Worm (Caenorhabditis elegans): Measurements from ENCODE around the gene C14C6.6.

C14C6.6 gene

ce11 chrV:512420-512819, 35.5 kb downstream of the C14C6.6 start, which contains the start of gene srh-37:
Gene srh-37 (minus strand): TSS chrV:512520.
- TF ChIP-seq pqm-1 (tag; optimal IDR thresholded peaks at IDR 0.05): no peak
- no peak for TF ChIP-seq ceh-22 (tag; optimal IDR thresholded peaks at IDR 0.05)
- TF ChIP-seq ets-4 (tag; optimal IDR thresholded peaks at IDR 0.05): no peak
- TF ChIP-seq fkh-10 (GFP tag; optimal IDR thresholded peaks at IDR 0.05): no peak
- no peak for TF ChIP-seq ttx-3 (tag; optimal IDR thresholded peaks at IDR 0.05)

ce11 chrV:505191-505590, 42.7 kb downstream of the C14C6.6 start, which contains the start of gene srlf-19:
Gene srlf-19 (plus strand): TSS chrV:505491.
- TF ChIP-seq nhr-232 (tag; optimal IDR thresholded peaks at IDR 0.05): no peak
- no peak for TF ChIP-seq npax-4 (tag; optimal IDR thresholded peaks at IDR 0.05)
- TF ChIP-seq ceh-30 (tag; optimal IDR thresholded peaks at IDR 0.05): no peak
- no peak for TF ChIP-seq hlh-13 (GFP tag; optimal IDR thresholded peaks at IDR 0.05)
- no peak for TF ChIP-seq hlh-8 (tag; optimal IDR thresholded peaks at IDR 0.05)
- no peak for TF ChIP-seq elt-4 (tag; optimal IDR thresholded peaks at IDR 0.05)
- TF ChIP-seq ama-1 (optimal IDR thresholded peaks at IDR 0.05): no peak
- no peak for TF ChIP-seq ceh-14 (tag; optimal IDR thresholded peaks at IDR 0.05)
- no peak for TF ChIP-seq dve-1 (tag; optimal IDR thresholded peaks at IDR 0.05)
- no peak for TF ChIP-seq ets-4 (tag; optimal IDR thresholded peaks at IDR 0.05)
- no peak for TF ChIP-seq odd-2 (tag; optimal IDR thresholded peaks at IDR 0.05)
- no peak for TF ChIP-seq sox-2 (GFP tag; IDR thresholded peaks at IDR 0.05)
- TF ChIP-seq ceh-48 (tag; optimal IDR thresholded peaks at IDR 0.05): no peak
- TF ChIP-seq pqm-1 (tag; optimal IDR thresholded peaks at IDR 0.05): no peak
- TF ChIP-seq mec-3 (tag; optimal IDR thresholded peaks at IDR 0.05; ENCODE audit: borderline replicate concordance): no peak
- TF ChIP-seq ahr-1 (tag; optimal IDR thresholded peaks at IDR 0.05): no peak
- no peak for TF ChIP-seq C08G9.2 (tag; optimal IDR thresholded peaks at IDR 0.05)

ce11 chrV:503728-504127, 44.2 kb downstream of the C14C6.6 start, which contains the start of gene srlf-35:
Gene srlf-35 (plus strand): TSS chrV:504028.
- TF ChIP-seq ceh-18 (tag; optimal IDR thresholded peaks at IDR 0.05) (no peak), dmd-4 (tag; optimal IDR thresholded peaks at IDR 0.05; ENCODE audit: borderline replicate concordance) (no peak)

ce11 chrV:502803-503273, 45.0 kb downstream of the C14C6.6 start, which contains the start of gene T01G6.10:
Gene T01G6.10 (minus strand): TSS chrV:503223.
- TF ChIP-seq ceh-9 (tag; optimal IDR thresholded peaks at IDR 0.05): no peak
- TF ChIP-seq pha-4 (tag; optimal IDR thresholded peaks at IDR 0.05): no peak
- TF ChIP-seq lim-6 (tag; optimal IDR thresholded peaks at IDR 0.05): no peak
- no peak for TF ChIP-seq pha-2 (tag; optimal IDR thresholded peaks at IDR 0.05)
- TF ChIP-seq T23F11.4 (GFP tag; optimal IDR thresholded peaks at IDR 0.05): no peak
- no peak for TF ChIP-seq fkh-6 (tag; optimal IDR thresholded peaks at IDR 0.05)
- no peak for TF ChIP-seq npax-4 (tag; optimal IDR thresholded peaks at IDR 0.05)
- TF ChIP-seq ets-4 (tag; optimal IDR thresholded peaks at IDR 0.05): no peak
- TF ChIP-seq ceh-31 (tag; optimal IDR thresholded peaks at IDR 0.05): no peak
- no peak for TF ChIP-seq hlh-13 (GFP tag; optimal IDR thresholded peaks at IDR 0.05)
- no peak for TF ChIP-seq odd-2 (tag; optimal IDR thresholded peaks at IDR 0.05)
- no peak for TF ChIP-seq ceh-2 (tag; optimal IDR thresholded peaks at IDR 0.05)
- no peak for TF ChIP-seq nhr-11 (tag; optimal IDR thresholded peaks at IDR 0.05)
- TF ChIP-seq tbx-2 (tag; optimal IDR thresholded peaks at IDR 0.05): no peak
- no peak for TF ChIP-seq ahr-1 (tag; optimal IDR thresholded peaks at IDR 0.05)
- no peak for TF ChIP-seq eyg-1 (tag; optimal IDR thresholded peaks at IDR 0.05)
- no peak for TF ChIP-seq pax-1 (tag; optimal IDR thresholded peaks at IDR 0.05)
- TF ChIP-seq ceh-22 (tag; optimal IDR thresholded peaks at IDR 0.05): no peak
- no peak for TF ChIP-seq nhr-232 (tag; optimal IDR thresholded peaks at IDR 0.05)
- TF ChIP-seq fkh-10 (GFP tag; optimal IDR thresholded peaks at IDR 0.05): no peak

ce11 chrV:501230-501629, 46.6 kb downstream of the C14C6.6 start, which contains the start of gene str-256:
Gene str-256 (minus strand): TSS chrV:501330.
- TF ChIP-seq che-1 (tag; optimal IDR thresholded peaks at IDR 0.05): no peak
- no peak for TF ChIP-seq sdc-2 (tag; optimal IDR thresholded peaks at IDR 0.05)
- no peak for TF ChIP-seq ahr-1 (tag; optimal IDR thresholded peaks at IDR 0.05)
- TF ChIP-seq elt-4 (tag; optimal IDR thresholded peaks at IDR 0.05): no peak
- no peak for TF ChIP-seq ceh-14 (tag; optimal IDR thresholded peaks at IDR 0.05)
- no peak for TF ChIP-seq sox-4 (tag; optimal IDR thresholded peaks at IDR 0.05)
- TF ChIP-seq nfya-1 (tag; optimal IDR thresholded peaks at IDR 0.05): no peak
- TF ChIP-seq C38D4.7 (GFP tag; optimal IDR thresholded peaks at IDR 0.05): no peak
- TF ChIP-seq ceh-22 (tag; optimal IDR thresholded peaks at IDR 0.05): no peak

Data from whole organism, late embryonic.